Worm (Caenorhabditis elegans): ENCODE measurements around the gene eco-1.

The eco-1 gene

ce11 chrIII:7376143-7376802 is 17.4 kb upstream of the eco-1 start:
- TF ChIP-seq unc-55 (GFP tag; optimal IDR thresholded peaks at IDR 0.05) (peak; percentile 52), nhr-12 (tag; optimal IDR thresholded peaks at IDR 0.05) (no peak), nhr-77 (tag; optimal IDR thresholded peaks at IDR 0.05) (no peak), aly-2 (tag; optimal IDR thresholded peaks at IDR 0.05) (no peak), snpc-4 (tag; optimal IDR thresholded peaks at IDR 0.05) (peak; percentile 41), unc-39 (tag; optimal IDR thresholded peaks at IDR 0.05) (no peak), skn-1 (tag; optimal IDR thresholded peaks at IDR 0.05) (peak; percentile 16), C34F6.9 (tag; optimal IDR thresholded peaks at IDR 0.05) (peak; percentile 82), gmeb-1 (tag; optimal IDR thresholded peaks at IDR 0.05) (peak; percentile 69), ceh-16 (tag; optimal IDR thresholded peaks at IDR 0.05) (no peak), crh-2 (tag; optimal IDR thresholded peaks at IDR 0.05) (peak; percentile 92), mab-5 (tag; optimal IDR thresholded peaks at IDR 0.05) (no peak), ztf-4 (tag; optimal IDR thresholded peaks at IDR 0.05) (peak; percentile 89), nhr-21 (tag; optimal IDR thresholded peaks at IDR 0.05) (peak; percentile 93), nhr-11 (tag; optimal IDR thresholded peaks at IDR 0.05) (no peak), sem-4 (tag; optimal IDR thresholded peaks at IDR 0.05) (peak; percentile 70), nhr-237 (tag; optimal IDR thresholded peaks at IDR 0.05) (no peak), sma-3 (GFP tag; optimal IDR thresholded peaks at IDR 0.05) (peak; percentile 95), nhr-6 (tag; optimal IDR thresholded peaks at IDR 0.05) (peak; percentile 67), sma-9 (GFP tag; optimal IDR thresholded peaks at IDR 0.05) (peak; percentile 91), sma-9 (tag; optimal IDR thresholded peaks at IDR 0.05) (no peak), nhr-10 (tag; optimal IDR thresholded peaks at IDR 0.05) (peak; percentile 8), lsy-2 (tag; optimal IDR thresholded peaks at IDR 0.05) (peak; percentile 33 to 76), nhr-25 (tag; optimal IDR thresholded peaks at IDR 0.05) (peak; percentile 97), F13H6.1 (tag; optimal IDR thresholded peaks at IDR 0.05) (peak; percentile 58), blmp-1 (tag; optimal IDR thresholded peaks at IDR 0.05; ENCODE audit: insufficient read depth) (peak; percentile 75), Y55F3AM.14 (GFP tag; optimal IDR thresholded peaks at IDR 0.05) (peak; percentile 66), fos-1 (tag; optimal IDR thresholded peaks at IDR 0.05) (peak; percentile 75), lin-13 (GFP tag; optimal IDR thresholded peaks at IDR 0.05) (peak; percentile 17), ama-1 (optimal IDR thresholded peaks at IDR 0.05) (peak; percentile 59), mdl-1 (tag; optimal IDR thresholded peaks at IDR 0.05) (peak; percentile 92 to 96), unc-62 (GFP tag; optimal IDR thresholded peaks at IDR 0.05) (peak; percentile 15), egl-27 (tag; optimal IDR thresholded peaks at IDR 0.05) (peak; percentile 60), nhr-129 (tag; optimal IDR thresholded peaks at IDR 0.05) (peak; percentile 92), nhr-23 (tag; optimal IDR thresholded peaks at IDR 0.05) (no peak)

ce11 chrIII:7375434-7375833 is 16.5 kb upstream of the eco-1 start:
- TF ChIP-seq nhr-237 (tag; optimal IDR thresholded peaks at IDR 0.05): no peak
- TF ChIP-seq lin-39 (tag; optimal IDR thresholded peaks at IDR 0.05): no peak
- no peak for TF ChIP-seq Y55F3AM.14 (GFP tag; optimal IDR thresholded peaks at IDR 0.05)
- no peak for TF ChIP-seq nhr-6 (tag; optimal IDR thresholded peaks at IDR 0.05)
- TF ChIP-seq sma-3 (GFP tag; optimal IDR thresholded peaks at IDR 0.05): peak; percentile 52
- peak; percentile 9 for TF ChIP-seq sma-9 (GFP tag; optimal IDR thresholded peaks at IDR 0.05)
- no peak for TF ChIP-seq sma-9 (tag; optimal IDR thresholded peaks at IDR 0.05)
- TF ChIP-seq ceh-16 (tag; optimal IDR thresholded peaks at IDR 0.05): no peak
- TF ChIP-seq nhr-10 (tag; optimal IDR thresholded peaks at IDR 0.05): no peak
- no peak for TF ChIP-seq nhr-25 (tag; optimal IDR thresholded peaks at IDR 0.05)
- peak; percentile 24 for TF ChIP-seq crh-2 (tag; optimal IDR thresholded peaks at IDR 0.05)
- no peak for TF ChIP-seq ceh-82 (tag; optimal IDR thresholded peaks at IDR 0.05)
- no peak for TF ChIP-seq lin-11 (tag; optimal IDR thresholded peaks at IDR 0.05)
- no peak for TF ChIP-seq alr-1 (tag; optimal IDR thresholded peaks at IDR 0.05)
- TF ChIP-seq ama-1 (optimal IDR thresholded peaks at IDR 0.05): peak; percentile 7
- TF ChIP-seq skn-1 (tag; optimal IDR thresholded peaks at IDR 0.05): no peak
- peak; percentile 30 for TF ChIP-seq nhr-21 (tag; optimal IDR thresholded peaks at IDR 0.05)
- TF ChIP-seq gmeb-1 (tag; optimal IDR thresholded peaks at IDR 0.05): no peak
- no peak for TF ChIP-seq peb-1 (tag; optimal IDR thresholded peaks at IDR 0.05)
- TF ChIP-seq aly-2 (tag; optimal IDR thresholded peaks at IDR 0.05): no peak
- TF ChIP-seq mbf-1 (tag; optimal IDR thresholded peaks at IDR 0.05): no peak
- peak; percentile 39 for TF ChIP-seq nhr-129 (tag; optimal IDR thresholded peaks at IDR 0.05)
- peak; percentile 88 for TF ChIP-seq fos-1 (tag; optimal IDR thresholded peaks at IDR 0.05)
- no peak for TF ChIP-seq zag-1 (tag; optimal IDR thresholded peaks at IDR 0.05)
- no peak for TF ChIP-seq ztf-11 (tag; optimal IDR thresholded peaks at IDR 0.05)
- no peak for TF ChIP-seq ztf-1 (GFP tag; conservative IDR thresholded peaks at IDR 0.05)
- no peak for TF ChIP-seq mdl-1 (tag; optimal IDR thresholded peaks at IDR 0.05)

Data from whole organism, L2 larva.